Worm (Caenorhabditis elegans): ENCODE measurements around the gene tmd-2.

The tmd-2 gene

DNA sequence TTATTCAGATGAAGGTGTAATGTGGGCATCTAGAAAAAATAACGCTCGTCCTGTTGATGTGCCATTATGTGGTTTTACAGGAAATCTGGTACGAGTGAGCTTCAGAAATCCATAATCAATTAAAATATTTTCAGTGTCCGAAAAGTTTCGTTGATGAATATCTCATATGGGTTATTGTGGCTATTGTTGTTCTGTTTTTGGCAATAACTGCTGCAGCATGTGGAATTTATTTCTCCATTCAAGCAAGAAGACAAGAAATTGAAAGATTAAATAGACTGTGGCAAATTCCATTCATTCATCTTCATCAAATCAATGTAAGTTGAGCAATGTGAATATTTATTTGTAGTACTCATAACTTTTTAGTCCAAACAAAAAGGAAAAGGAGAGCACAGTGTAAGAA, 54.8 kb downstream of the tmd-2 start:
- TF ChIP-seq dao-5 (tag; optimal IDR thresholded peaks at IDR 0.05), result no peak
- no peak for TF ChIP-seq W03F9.2 (tag; optimal IDR thresholded peaks at IDR 0.05)
- TF ChIP-seq him-1 (tag; optimal IDR thresholded peaks at IDR 0.05), result no peak
